Worm (Caenorhabditis elegans): ENCODE measurements around the gene ZK938.11.

Gene ZK938.11

ce11 chrII:9829108-9829507, 11.1 kb downstream of the ZK938.11 start, which contains the start of gene ZK938.1:
TSS of gene ZK938.1 (plus strand) at chrII:9829408.
- no peak for TF ChIP-seq ref-2 (tag; optimal IDR thresholded peaks at IDR 0.05)

ce11 chrII:9828502-9828901, 11.7 kb downstream of the ZK938.11 start:
- TF ChIP-seq eyg-1 (tag; optimal IDR thresholded peaks at IDR 0.05) (no peak), ceh-34 (tag; optimal IDR thresholded peaks at IDR 0.05) (peak; percentile 69), nhr-11 (tag; optimal IDR thresholded peaks at IDR 0.05) (no peak), sox-2 (GFP tag; IDR thresholded peaks at IDR 0.05) (no peak), C38D4.7 (GFP tag; optimal IDR thresholded peaks at IDR 0.05) (no peak), npax-4 (tag; optimal IDR thresholded peaks at IDR 0.05) (no peak), fax-1 (tag; optimal IDR thresholded peaks at IDR 0.05) (no peak)

ce11 chrII:9827852-9828251, 12.4 kb downstream of the ZK938.11 start, which contains the start of gene eyg-1:
TSS of gene eyg-1 (minus strand) at chrII:9827952.
- TF ChIP-seq madf-2 (tag; optimal IDR thresholded peaks at IDR 0.05) (no peak), ttx-3 (tag; optimal IDR thresholded peaks at IDR 0.05) (no peak), ama-1 (optimal IDR thresholded peaks at IDR 0.05) (no peak), ceh-24 (tag; optimal IDR thresholded peaks at IDR 0.05) (no peak), C38D4.7 (GFP tag; optimal IDR thresholded peaks at IDR 0.05) (no peak), unc-3 (GFP tag; conservative IDR thresholded peaks at IDR 0.05) (no peak), unc-3 (tag; optimal IDR thresholded peaks at IDR 0.05) (no peak), ceh-9 (tag; optimal IDR thresholded peaks at IDR 0.05) (no peak)

ce11 chrII:9826946-9827345, 13.3 kb downstream of the ZK938.11 start:
- TF ChIP-seq elt-4 (tag; optimal IDR thresholded peaks at IDR 0.05) (no peak), lim-6 (tag; optimal IDR thresholded peaks at IDR 0.05) (no peak), unc-42 (tag; optimal IDR thresholded peaks at IDR 0.05) (no peak), unc-3 (GFP tag; conservative IDR thresholded peaks at IDR 0.05) (no peak), unc-3 (tag; optimal IDR thresholded peaks at IDR 0.05) (no peak), sox-2 (GFP tag; IDR thresholded peaks at IDR 0.05) (no peak), hlh-30 (tag; optimal IDR thresholded peaks at IDR 0.05; ENCODE audit: insufficient read depth) (no peak), pat-9 (tag; optimal IDR thresholded peaks at IDR 0.05) (no peak), ceh-9 (tag; optimal IDR thresholded peaks at IDR 0.05) (no peak), ceh-30 (tag; optimal IDR thresholded peaks at IDR 0.05) (no peak), ama-1 (optimal IDR thresholded peaks at IDR 0.05) (no peak), hlh-13 (GFP tag; optimal IDR thresholded peaks at IDR 0.05) (no peak), pros-1 (tag; optimal IDR thresholded peaks at IDR 0.05) (no peak), K09A11.1 (tag; optimal IDR thresholded peaks at IDR 0.05; ENCODE audit: insufficient read depth) (no peak), syd-9 (tag; optimal IDR thresholded peaks at IDR 0.05) (no peak), gmeb-2 (tag; optimal IDR thresholded peaks at IDR 0.05) (no peak)

- TF ChIP-seq odd-2 (tag; optimal IDR thresholded peaks at IDR 0.05) (no peak), elt-2 (tag; optimal IDR thresholded peaks at IDR 0.05) (peak; percentile 32)
These were observed 32.7 kb downstream of the ZK938.11 start, which contains the start of gene cyp-13A8 for ce11 chrII:9807519-9807972. TSS of gene cyp-13A8 (minus strand) at chrII:9807569.

- TF ChIP-seq dve-1 (tag; optimal IDR thresholded peaks at IDR 0.05) (no peak), T23F11.4 (GFP tag; optimal IDR thresholded peaks at IDR 0.05) (no peak), C08G9.2 (tag; optimal IDR thresholded peaks at IDR 0.05) (no peak), nfya-1 (tag; optimal IDR thresholded peaks at IDR 0.05) (no peak), eyg-1 (tag; optimal IDR thresholded peaks at IDR 0.05) (no peak), pax-1 (tag; optimal IDR thresholded peaks at IDR 0.05) (no peak), gmeb-2 (tag; optimal IDR thresholded peaks at IDR 0.05) (no peak), npax-4 (tag; optimal IDR thresholded peaks at IDR 0.05) (no peak), pros-1 (tag; optimal IDR thresholded peaks at IDR 0.05) (no peak), lim-6 (tag; optimal IDR thresholded peaks at IDR 0.05) (no peak), lin-11 (tag; optimal IDR thresholded peaks at IDR 0.05) (no peak), Y22D7AL.16 (tag; optimal IDR thresholded peaks at IDR 0.05) (no peak), dmd-4 (tag; optimal IDR thresholded peaks at IDR 0.05; ENCODE audit: borderline replicate concordance) (no peak), rnt-1 (tag; optimal IDR thresholded peaks at IDR 0.05) (no peak), ceh-48 (tag; optimal IDR thresholded peaks at IDR 0.05) (no peak), unc-86 (tag; optimal IDR thresholded peaks at IDR 0.05) (no peak), ceh-22 (tag; optimal IDR thresholded peaks at IDR 0.05) (no peak), pag-3 (tag; optimal IDR thresholded peaks at IDR 0.05; ENCODE audit: borderline replicate concordance) (no peak)
These were observed 36.9 kb downstream of the ZK938.11 start, which contains the start of gene cyp-13A7 for ce11 chrII:9803320-9803719. TSS of gene cyp-13A7 (plus strand) at chrII:9803620.

Data from whole organism, late embryonic.